Worm (Caenorhabditis elegans) whole organism, L4/young adult: ENCODE results near the gene ZK1320.5.

Source experiments
- dao-5 ChIP-seq: sonication (generic microtip); optimal IDR thresholded peaks from 2 replicates; lab custom pipeline; 2016; ENCODE audit warnings: missing genotype, missing genetic modification characterization, moderate library complexity, missing compliant biosample characterization
- him-1 ChIP-seq: sonication (generic microtip); optimal IDR thresholded peaks from 2 replicates; lab custom pipeline; 2016; ENCODE audit warnings: missing genotype, missing genetic modification reagents, missing genetic modification characterization, missing compliant biosample characterization

- no peak for TF ChIP-seq him-1
- no peak for TF ChIP-seq dao-5 (tag; lab: Kevin White, UChicago)
Observed at ce11 chrII:9617902-9618245, 47.6 kb downstream of the ZK1320.5 start.
